Fruit fly (Drosophila melanogaster) whole organism, prepupa: ENCODE measurements around the gene stnB.

ENCODE experiments used
- CG10669 ChIP-seq: fragments of 200-800 bp; sonication (Bioruptor generic); optimal IDR thresholded peaks from 3 replicates; lab custom pipeline; 2018; ENCODE audit warnings: missing biosample characterization, mild to moderate bottlenecking, missing genetic modification characterization, moderate library complexity
- CG11902 ChIP-seq: fragments of 200-800 bp; sonication (Bioruptor generic); optimal IDR thresholded peaks from 3 replicates; lab custom pipeline; 2016; ENCODE audit warnings: missing biosample characterization, missing genetic modification characterization
- CG1621 ChIP-seq: fragments of 200-800 bp; sonication (Bioruptor generic); optimal IDR thresholded peaks from 3 replicates; lab custom pipeline; 2018; ENCODE audit warnings: missing biosample characterization, mild to moderate bottlenecking, missing genetic modification characterization
- CG16779 ChIP-seq: fragments of 200-800 bp; sonication (Bioruptor generic); optimal IDR thresholded peaks from 3 replicates; lab custom pipeline; 2017; ENCODE audit warnings: missing biosample characterization, mild to moderate bottlenecking, missing genetic modification characterization
- CG3032 ChIP-seq: fragments of 200-800 bp; optimal IDR thresholded peaks from 2 replicates; lab custom pipeline; 2019; ENCODE audit warnings: missing biosample characterization, mild to moderate bottlenecking, missing genetic modification characterization, moderate library complexity
- CG32006 ChIP-seq: fragments of 200-800 bp; sonication (Bioruptor generic); optimal IDR thresholded peaks from 3 replicates; lab custom pipeline; 2017; ENCODE audit warnings: missing biosample characterization, mild to moderate bottlenecking, missing genetic modification characterization
- CG34406 ChIP-seq: fragments of 200-800 bp; sonication (Bioruptor generic); optimal IDR thresholded peaks from 3 replicates; lab custom pipeline; 2016; ENCODE audit warnings: missing biosample characterization, missing genetic modification characterization
- CG3919 ChIP-seq: fragments of 200-800 bp; sonication (Bioruptor generic); optimal IDR thresholded peaks from 3 replicates; lab custom pipeline; 2016; ENCODE audit warnings: missing biosample characterization, missing genetic modification characterization
- CG4318 ChIP-seq: fragments of 200-800 bp; sonication (Bioruptor generic); optimal IDR thresholded peaks from 3 replicates; lab custom pipeline; 2017; ENCODE audit warnings: missing biosample characterization, mild to moderate bottlenecking, missing genetic modification characterization
- CG6276 ChIP-seq: fragments of 200-800 bp; sonication (Bioruptor generic); optimal IDR thresholded peaks from 2 replicates; lab custom pipeline; 2017; ENCODE audit warnings: missing biosample characterization, mild to moderate bottlenecking, missing genetic modification characterization
- CG6808 ChIP-seq: fragments of 200-800 bp; sonication (Bioruptor generic); optimal IDR thresholded peaks from 3 replicates; lab custom pipeline; 2017; ENCODE audit warnings: missing biosample characterization, missing genetic modification characterization, mild to moderate bottlenecking, moderate library complexity, missing genetic modification reagents
- CG6854 ChIP-seq: fragments of 200-800 bp; sonication (Bioruptor generic); optimal IDR thresholded peaks from 2 replicates; lab custom pipeline; 2017; ENCODE audit warnings: missing biosample characterization, mild to moderate bottlenecking, missing genetic modification characterization
- CG7368 ChIP-seq: fragments of 200-800 bp; sonication (Bioruptor generic); optimal IDR thresholded peaks from 3 replicates; lab custom pipeline; 2016; ENCODE audit warnings: missing biosample characterization, missing genetic modification characterization
- CG8119 ChIP-seq: fragments of 200-800 bp; sonication (Bioruptor generic); IDR thresholded peaks from 3 replicates; pipeline ENCODE4 v1.3.6; 2022; ENCODE audit warnings: missing biosample characterization, missing genetic modification characterization
- CG8319 ChIP-seq: fragments of 200-800 bp; sonication (Bioruptor generic); optimal IDR thresholded peaks from 3 replicates; lab custom pipeline; 2016; ENCODE audit warnings: missing biosample characterization, missing genetic modification characterization
- CG8632 ChIP-seq: fragments of 200-800 bp; sonication (Bioruptor generic); optimal IDR thresholded peaks from 3 replicates; lab custom pipeline; 2016; ENCODE audit warnings: missing biosample characterization, missing genetic modification characterization
- Eip75B ChIP-seq: fragments of 200-800 bp; sonication (Bioruptor generic); optimal IDR thresholded peaks from 3 replicates; lab custom pipeline; 2016; ENCODE audit warnings: missing biosample characterization, missing genetic modification characterization
- Eip78C ChIP-seq: fragments of 200-800 bp; sonication (Bioruptor generic); peaks from one replicate; lab custom pipeline; 2016; ENCODE audit warnings: missing biosample characterization, missing genetic modification characterization
- Ets21C ChIP-seq: fragments of 200-800 bp; sonication (Bioruptor generic); optimal IDR thresholded peaks from 3 replicates; lab custom pipeline; 2016; ENCODE audit warnings: missing biosample characterization, missing genetic modification characterization
- Gug ChIP-seq: fragments of 200-800 bp; sonication (Bioruptor generic); IDR thresholded peaks from 2 replicates; pipeline ENCODE4 v1.3.6; 2022; ENCODE audit warnings: missing biosample characterization, missing genetic modification characterization
- Hr38 ChIP-seq: sonication (Bioruptor generic); optimal IDR thresholded peaks from 2 replicates; lab custom pipeline; 2016; ENCODE audit warnings: missing biosample characterization, missing genetic modification characterization
- Hr39 ChIP-seq: fragments of 200-800 bp; sonication (Bioruptor generic); optimal IDR thresholded peaks from 2 replicates; lab custom pipeline; 2016; ENCODE audit warnings: missing biosample characterization, missing genetic modification characterization
- Hr4 ChIP-seq: fragments of 200-800 bp; sonication (Bioruptor generic); optimal IDR thresholded peaks from 3 replicates; lab custom pipeline; 2016; ENCODE audit warnings: missing biosample characterization, missing genetic modification characterization
- Lpt ChIP-seq: fragments of 200-800 bp; sonication (Bioruptor generic); optimal IDR thresholded peaks from 3 replicates; lab custom pipeline; 2016; ENCODE audit warnings: missing biosample characterization, missing genetic modification characterization
- Met ChIP-seq: fragments of 200-800 bp; sonication (Bioruptor generic); optimal IDR thresholded peaks from 3 replicates; lab custom pipeline; 2016; ENCODE audit warnings: missing biosample characterization, missing genetic modification characterization
- OdsH ChIP-seq: fragments of 200-800 bp; sonication (Bioruptor generic); optimal IDR thresholded peaks from 3 replicates; lab custom pipeline; 2016; ENCODE audit warnings: missing biosample characterization, missing genetic modification characterization
- Sox102F ChIP-seq: fragments of 200-800 bp; sonication (Bioruptor generic); optimal IDR thresholded peaks from 2 replicates; lab custom pipeline; 2016; ENCODE audit warnings: missing biosample characterization, mild to moderate bottlenecking, missing genetic modification characterization
- Sox14 ChIP-seq: fragments of 200-800 bp; sonication (Bioruptor generic); optimal IDR thresholded peaks from 3 replicates; lab custom pipeline; 2016; ENCODE audit warnings: missing biosample characterization, missing genetic modification characterization
- Sox15 ChIP-seq: fragments of 200-800 bp; sonication (Bioruptor generic); optimal IDR thresholded peaks from 3 replicates; lab custom pipeline; 2016; ENCODE audit warnings: missing biosample characterization, missing genetic modification characterization
- acj6 ChIP-seq: fragments of 200-800 bp; sonication (Bioruptor generic); optimal IDR thresholded peaks from 3 replicates; lab custom pipeline; 2016; ENCODE audit warnings: missing biosample characterization, missing genetic modification characterization
- dsx ChIP-seq: fragments of 200-800 bp; optimal IDR thresholded peaks from 3 replicates; lab custom pipeline; 2019; ENCODE audit warnings: missing biosample characterization, mild to moderate bottlenecking, missing genetic modification characterization, moderate library complexity; ENCODE audit not compliant: poor library complexity, severe bottlenecking
- eg ChIP-seq: fragments of 200-800 bp; sonication (Bioruptor generic); IDR thresholded peaks from 3 replicates; pipeline ENCODE4 v1.3.6; 2022; ENCODE audit warnings: missing biosample characterization, missing genetic modification characterization
- esn ChIP-seq: fragments of 200-800 bp; sonication (Bioruptor generic); optimal IDR thresholded peaks from 2 replicates; lab custom pipeline; 2016; ENCODE audit warnings: missing biosample characterization, mild to moderate bottlenecking, missing genetic modification characterization, moderate library complexity
- fd59A ChIP-seq: fragments of 200-800 bp; sonication (Bioruptor generic); optimal IDR thresholded peaks from 2 replicates; lab custom pipeline; 2017; ENCODE audit warnings: missing biosample characterization, mild to moderate bottlenecking, missing genetic modification characterization, missing genetic modification reagents
- fd85E ChIP-seq: fragments of 200-800 bp; sonication (Bioruptor generic); optimal IDR thresholded peaks from 3 replicates; lab custom pipeline; 2016; ENCODE audit warnings: missing biosample characterization, missing genetic modification characterization
- fkh ChIP-seq: fragments of 200-800 bp; sonication (Bioruptor generic); optimal IDR thresholded peaks from 3 replicates; lab custom pipeline; 2017; ENCODE audit warnings: missing biosample characterization, mild to moderate bottlenecking, missing genetic modification characterization, moderate library complexity
- lz ChIP-seq: fragments of 200-800 bp; sonication (Bioruptor generic); optimal IDR thresholded peaks from 3 replicates; lab custom pipeline; 2016; ENCODE audit warnings: missing biosample characterization, missing genetic modification characterization
- salr ChIP-seq, 2 experiments: fragments of 200-800 bp; sonication (Bioruptor generic); optimal IDR thresholded peaks; 3 replicates each; lab custom pipeline; 2016 to 2018; ENCODE audit warnings: missing biosample characterization in 2 of 2, missing genetic modification characterization in 2 of 2, mild to moderate bottlenecking in 1 of 2
- spab ChIP-seq: fragments of 200-800 bp; sonication (Bioruptor generic); optimal IDR thresholded peaks from 2 replicates; lab custom pipeline; 2017; ENCODE audit warnings: missing biosample characterization, mild to moderate bottlenecking, missing genetic modification characterization, missing genetic modification reagents
- svp ChIP-seq: fragments of 200-800 bp; sonication (Bioruptor generic); peaks from one replicate; lab custom pipeline; 2016; ENCODE audit warnings: missing biosample characterization, missing genetic modification characterization
- vri ChIP-seq: fragments of 200-800 bp; sonication (Bioruptor generic); optimal IDR thresholded peaks from 3 replicates; lab custom pipeline; 2016; ENCODE audit warnings: missing biosample characterization, mild to moderate bottlenecking, missing genetic modification characterization

stnB gene

DNA sequence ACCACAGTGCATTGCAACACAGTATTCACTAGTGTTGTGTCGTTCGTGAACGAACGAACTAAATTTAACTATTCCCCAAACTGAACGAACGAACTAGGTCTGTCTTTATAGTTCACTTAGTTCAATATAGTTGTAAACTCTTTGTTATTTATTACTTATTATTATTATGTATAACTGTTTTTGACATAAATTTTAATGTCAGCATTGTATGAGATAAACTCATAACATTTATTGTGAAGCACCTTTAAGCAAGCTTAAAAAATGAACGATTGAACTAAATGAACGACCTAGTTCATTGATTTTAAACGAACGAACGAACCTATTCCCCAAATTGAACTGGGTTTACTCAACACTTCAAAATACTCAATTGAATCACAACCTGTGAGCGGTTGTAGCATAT, 2.5 kb upstream of the stnB start:
- TF ChIP-seq Eip78C (GFP tag; lab: Kevin White, UChicago) (peak; percentile 39), Hr39 (GFP tag; lab: Kevin White, UChicago) (no peak)
- TF ChIP-seq, all 60 proteins: peak for 1

dm6 chrX:22981508-22981907, 22.9 kb downstream of the stnB start:
- TF ChIP-seq CG10669 (no peak), CG8632 (no peak), Gug (GFP tag; lab: Robert Waterston, UW) (no peak), Sox15 (GFP tag; lab: Kevin White, UChicago) (no peak), CG8319 (GFP tag; lab: Kevin White, UChicago) (no peak), Sox14 (GFP tag; lab: Kevin White, UChicago) (no peak), OdsH (GFP tag; lab: Kevin White, UChicago) (no peak), CG6276 (GFP tag; lab: Kevin White, UChicago) (no peak), salr (GFP tag; optimal IDR thresholded peaks at IDR 0.05; lab: Kevin White, UChicago) (no peak), dsx (GFP tag; lab: Kevin White, UChicago) (no peak), eg (GFP tag; lab: Robert Waterston, UW) (no peak), acj6 (GFP tag; lab: Kevin White, UChicago) (no peak), Eip75B (no peak), esn (GFP tag; lab: Kevin White, UChicago) (no peak), CG3032 (tag; lab: Kevin White, UChicago) (no peak), vri (GFP tag; lab: Kevin White, UChicago) (no peak), CG6808 (GFP tag; lab: Kevin White, UChicago) (no peak)
- TF ChIP-seq, all 60 proteins: peak for 0

DNA sequence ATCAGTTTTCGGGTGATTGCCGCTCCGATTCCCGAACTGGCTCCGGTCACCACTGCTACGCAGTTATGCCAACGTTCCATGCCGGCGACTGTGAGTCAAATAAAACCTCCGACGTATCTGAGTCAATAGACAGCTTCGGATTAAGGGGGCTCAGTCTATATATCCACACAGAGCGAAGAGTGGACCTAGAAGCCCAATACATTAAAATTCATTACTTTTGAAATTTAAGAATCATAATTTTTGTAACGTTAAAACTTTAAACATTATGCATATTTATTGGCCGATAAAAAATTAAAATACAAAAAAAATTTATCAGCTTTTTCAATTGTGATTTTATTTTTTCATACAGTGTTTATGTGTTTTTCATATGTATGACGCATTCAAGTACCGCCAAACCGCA, 42.2 kb downstream of the stnB start, which contains the start of gene CG40485:
TSS of gene CG40485 (minus strand) at position 101 of the 400 bp plus-strand sequence.
- no peak for TF ChIP-seq fd85E
- no peak for TF ChIP-seq CG10669
- TF ChIP-seq dsx (GFP tag; lab: Kevin White, UChicago), result no peak
- no peak for TF ChIP-seq svp
- no peak for TF ChIP-seq CG34406 (GFP tag; lab: Kevin White, UChicago)
- no peak for TF ChIP-seq lz
- no peak for TF ChIP-seq CG6808 (GFP tag; lab: Kevin White, UChicago)
- no peak for TF ChIP-seq Sox102F (GFP tag; lab: Kevin White, UChicago)
- no peak for TF ChIP-seq CG8119
- TF ChIP-seq CG7368, result no peak
- no peak for TF ChIP-seq Hr4 (GFP tag; lab: Kevin White, UChicago)
- TF ChIP-seq Met (GFP tag; lab: Kevin White, UChicago), result no peak
- no peak for TF ChIP-seq Lpt (GFP tag; lab: Kevin White, UChicago)
- TF ChIP-seq fd59A (GFP tag; lab: Kevin White, UChicago), result no peak
- no peak for TF ChIP-seq CG4318 (GFP tag; lab: Kevin White, UChicago)

DNA sequence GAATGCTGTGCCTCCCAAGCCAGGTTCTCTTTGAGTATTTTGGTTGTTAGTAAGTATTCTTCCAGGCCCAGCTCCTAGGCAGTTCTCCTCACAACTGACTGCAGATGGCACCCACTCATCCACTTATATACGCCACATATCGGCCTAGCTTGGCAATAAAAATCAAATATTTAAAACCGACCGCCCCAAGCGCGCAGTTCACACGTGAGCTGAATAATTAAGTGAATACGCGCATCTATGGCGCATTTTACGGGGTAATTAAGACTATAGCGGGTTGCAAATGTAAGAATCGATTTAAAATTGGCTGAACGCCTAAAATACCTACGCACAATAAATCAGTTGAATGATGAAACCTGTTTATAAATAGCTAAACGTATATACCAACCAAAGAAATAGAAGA, 44.5 kb downstream of the stnB start, which contains the start of gene CG40486:
TSS of gene CG40486 (minus strand) at position 101 of the 400 bp plus-strand sequence.
- TF ChIP-seq Gug (GFP tag; lab: Robert Waterston, UW) (no peak), CG32006 (GFP tag; lab: Kevin White, UChicago) (no peak), CG3919 (GFP tag; lab: Kevin White, UChicago) (no peak), acj6 (GFP tag; lab: Kevin White, UChicago) (no peak), spab (GFP tag; lab: Kevin White, UChicago) (no peak), CG3032 (tag; lab: Kevin White, UChicago) (no peak), CG6854 (GFP tag; lab: Kevin White, UChicago) (no peak), Sox15 (GFP tag; lab: Kevin White, UChicago) (no peak), CG11902 (GFP tag; lab: Kevin White, UChicago) (no peak), Hr38 (GFP tag; lab: Kevin White, UChicago) (no peak), CG1621 (tag; lab: Kevin White, UChicago) (no peak), lz (no peak), CG8632 (no peak), eg (GFP tag; lab: Robert Waterston, UW) (no peak), CG16779 (tag; lab: Kevin White, UChicago) (no peak), fkh (no peak), Ets21C (GFP tag; lab: Kevin White, UChicago) (no peak)
